Worm (Caenorhabditis elegans): Measurements from ENCODE around the gene C17H12.12.

- TF ChIP-seq him-1 (tag; optimal IDR thresholded peaks at IDR 0.05): no peak
- no peak for TF ChIP-seq dao-5 (tag; optimal IDR thresholded peaks at IDR 0.05)
Measured at ce11 chrIV:6757011-6757410, 38.7 kb upstream of the C17H12.12 start, which contains the start of gene usp-4.

Measured in whole organism, L4/young adult.